Fruit fly (Drosophila melanogaster) whole organism, embryonic: ENCODE measurements around the gene CG42819.

Experiments
- Bgb ChIP-seq: fragments of 200-800 bp; sonication (Bioruptor generic); IDR thresholded peaks from 2 replicates; pipeline ENCODE4 v1.3.6; 2022; ENCODE audit warnings: missing biosample characterization, missing genetic modification characterization; ENCODE audit not compliant: partially characterized antibody
- CG10209 ChIP-seq: fragments of 200-800 bp; sonication (Bioruptor generic); optimal IDR thresholded peaks from 3 replicates; lab custom pipeline; 2017; ENCODE audit warnings: missing biosample characterization, mild to moderate bottlenecking, missing genetic modification characterization, missing genetic modification reagents
- CG12391 ChIP-seq: fragments of 200-800 bp; sonication (Bioruptor generic); optimal IDR thresholded peaks from 3 replicates; lab custom pipeline; 2018; ENCODE audit warnings: missing biosample characterization, mild to moderate bottlenecking, missing genetic modification characterization, moderate library complexity
- CG13123 ChIP-seq: fragments of 200-800 bp; sonication (Bioruptor generic); optimal IDR thresholded peaks from 2 replicates; lab custom pipeline; 2016; ENCODE audit warnings: missing biosample characterization, missing genetic modification characterization
- CG13894 ChIP-seq: fragments of 200-800 bp; sonication (Bioruptor generic); optimal IDR thresholded peaks from 3 replicates; lab custom pipeline; 2018; ENCODE audit warnings: missing biosample characterization, mild to moderate bottlenecking, missing genetic modification characterization, moderate library complexity
- CG15269 ChIP-seq: fragments of 200-800 bp; sonication (Bioruptor generic); optimal IDR thresholded peaks from 2 replicates; lab custom pipeline; 2018; ENCODE audit warnings: missing biosample characterization, mild to moderate bottlenecking, missing genetic modification characterization, moderate library complexity
- CG15479 ChIP-seq: fragments of 200-800 bp; sonication (Bioruptor generic); optimal IDR thresholded peaks from 3 replicates; lab custom pipeline; 2019; ENCODE audit warnings: missing biosample characterization, mild to moderate bottlenecking, missing genetic modification characterization, moderate library complexity
- CG18476 ChIP-seq: fragments of 200-800 bp; sonication (Bioruptor generic); optimal IDR thresholded peaks from 2 replicates; lab custom pipeline; 2016; ENCODE audit warnings: missing biosample characterization, mild to moderate bottlenecking, missing genetic modification characterization
- CG18599 ChIP-seq: fragments of 200-800 bp; sonication (Bioruptor generic); optimal IDR thresholded peaks from 3 replicates; lab custom pipeline; 2017; ENCODE audit warnings: missing biosample characterization, missing genetic modification characterization, mild to moderate bottlenecking, moderate library complexity, missing genetic modification reagents
- CG3065 ChIP-seq: fragments of 200-800 bp; sonication (Bioruptor generic); optimal IDR thresholded peaks from 2 replicates; lab custom pipeline; 2016; ENCODE audit warnings: missing biosample characterization, missing genetic modification characterization
- CG31388 ChIP-seq: fragments of 200-800 bp; sonication (Bioruptor generic); optimal IDR thresholded peaks from 2 replicates; lab custom pipeline; 2016; ENCODE audit warnings: missing biosample characterization, missing genetic modification characterization
- CG33557 ChIP-seq: fragments of 200-800 bp; sonication (Bioruptor generic); optimal IDR thresholded peaks from 2 replicates; lab custom pipeline; 2019; ENCODE audit warnings: missing biosample characterization, mild to moderate bottlenecking, missing genetic modification characterization, moderate library complexity
- CG3838 ChIP-seq: fragments of 200-800 bp; sonication (Bioruptor generic); optimal IDR thresholded peaks from 3 replicates; lab custom pipeline; 2016; ENCODE audit warnings: missing biosample characterization, missing genetic modification characterization
- CG4820 ChIP-seq: fragments of 200-800 bp; sonication (Bioruptor generic); optimal IDR thresholded peaks from 3 replicates; lab custom pipeline; 2016; ENCODE audit warnings: missing biosample characterization, missing genetic modification characterization
- CG6854 ChIP-seq: fragments of 200-800 bp; sonication (Bioruptor generic); optimal IDR thresholded peaks from 3 replicates; lab custom pipeline; 2017; ENCODE audit warnings: missing biosample characterization, mild to moderate bottlenecking, missing genetic modification characterization
- CG7271 ChIP-seq: fragments of 200-800 bp; sonication (Bioruptor generic); optimal IDR thresholded peaks from 2 replicates; lab custom pipeline; 2018; ENCODE audit warnings: missing biosample characterization, mild to moderate bottlenecking, missing genetic modification characterization, moderate library complexity
- CG7963 ChIP-seq: fragments of 200-800 bp; sonication (Bioruptor generic); IDR thresholded peaks from 3 replicates; pipeline ENCODE4 v1.3.6; 2022; ENCODE audit warnings: missing biosample characterization, missing genetic modification characterization; ENCODE audit not compliant: partially characterized antibody
- CG8478 ChIP-seq: fragments of >200 bp; optimal IDR thresholded peaks from 2 replicates; lab custom pipeline; 2018
- CG8924 ChIP-seq: fragments of 200-800 bp; optimal IDR thresholded peaks from 3 replicates; lab custom pipeline; 2019; ENCODE audit warnings: missing biosample characterization, mild to moderate bottlenecking, missing genetic modification characterization, moderate library complexity
- Dip2 ChIP-seq: fragments of 200-800 bp; sonication (Bioruptor generic); IDR thresholded peaks from 2 replicates; pipeline ENCODE4 v1.3.6; 2022; ENCODE audit warnings: missing biosample characterization, missing genetic modification characterization
- Ets97D ChIP-seq: fragments of 200-800 bp; sonication (Bioruptor generic); optimal IDR thresholded peaks from 3 replicates; lab custom pipeline; 2016; ENCODE audit warnings: missing biosample characterization, missing genetic modification characterization
- Hmx ChIP-seq: fragments of 200-800 bp; sonication (Bioruptor generic); optimal IDR thresholded peaks from 2 replicates; lab custom pipeline; 2016; ENCODE audit warnings: missing biosample characterization, missing genetic modification characterization
- Mad ChIP-seq: fragments of 200-800 bp; sonication (Bioruptor generic); optimal IDR thresholded peaks from 2 replicates; lab custom pipeline; 2016; ENCODE audit warnings: missing biosample characterization, missing genetic modification characterization
- Mes4 ChIP-seq: fragments of 200-800 bp; sonication (Bioruptor generic); optimal IDR thresholded peaks from 2 replicates; lab custom pipeline; 2016; ENCODE audit warnings: missing biosample characterization, missing genetic modification characterization
- NC2β ChIP-seq: fragments of 200-800 bp; sonication (Bioruptor generic); optimal IDR thresholded peaks from 2 replicates; lab custom pipeline; 2016; ENCODE audit warnings: missing biosample characterization, missing genetic modification characterization
- Optix ChIP-seq: fragments of 200-800 bp; sonication (Bioruptor generic); IDR thresholded peaks from 3 replicates; pipeline ENCODE4 v1.3.6; 2022; ENCODE audit warnings: missing biosample characterization, missing genetic modification characterization
- Ptx1 ChIP-seq: fragments of 200-800 bp; sonication (Bioruptor generic); IDR thresholded peaks from 2 replicates; pipeline ENCODE4 v1.3.6; 2022; ENCODE audit warnings: missing biosample characterization, missing genetic modification characterization
- Ravus ChIP-seq: fragments of 200-800 bp; sonication (Bioruptor generic); IDR thresholded peaks from 2 replicates; pipeline ENCODE4 v1.3.6; 2022; ENCODE audit warnings: missing biosample characterization, missing genetic modification characterization
- YL-1 ChIP-seq: fragments of 200-800 bp; sonication (Bioruptor generic); optimal IDR thresholded peaks from 3 replicates; lab custom pipeline; 2017; ENCODE audit warnings: missing biosample characterization, mild to moderate bottlenecking, missing genetic modification characterization
- ab ChIP-seq: fragments of 200-800 bp; sonication (Bioruptor generic); optimal IDR thresholded peaks from 2 replicates; lab custom pipeline; 2016; ENCODE audit warnings: missing biosample characterization, missing genetic modification characterization
- abd-A ChIP-seq: fragments of 200-800 bp; sonication (Bioruptor generic); optimal IDR thresholded peaks from 3 replicates; lab custom pipeline; 2019; ENCODE audit warnings: missing biosample characterization, mild to moderate bottlenecking, missing genetic modification characterization, moderate library complexity
- danr ChIP-seq: fragments of 200-800 bp; sonication (Bioruptor generic); IDR thresholded peaks from 2 replicates; pipeline ENCODE4 v1.3.6; 2022; ENCODE audit warnings: missing biosample characterization, missing genetic modification characterization
- dimm ChIP-seq: fragments of 200-800 bp; sonication (Bioruptor generic); IDR thresholded peaks from 2 replicates; pipeline ENCODE4 v1.3.6; 2022; ENCODE audit warnings: missing biosample characterization, missing genetic modification characterization
- eve ChIP-seq, 2 experiments: fragments of >200 bp; optimal IDR thresholded peaks; 2 replicates each; lab custom pipeline; 2017; ENCODE audit warnings: missing biosample characterization in 2 of 2, missing genetic modification characterization in 2 of 2
- fd3F ChIP-seq: fragments of 200-800 bp; sonication (Bioruptor generic); optimal IDR thresholded peaks from 2 replicates; lab custom pipeline; 2018; ENCODE audit warnings: missing biosample characterization, mild to moderate bottlenecking, missing genetic modification characterization, moderate library complexity
- ftz-f1 ChIP-seq: fragments of 200-800 bp; sonication (Bioruptor generic); optimal IDR thresholded peaks from 2 replicates; lab custom pipeline; 2016; ENCODE audit warnings: missing biosample characterization, missing genetic modification characterization
- ken ChIP-seq: fragments of 200-800 bp; sonication (Bioruptor generic); IDR thresholded peaks from 3 replicates; pipeline ENCODE4 v1.3.6; 2022; ENCODE audit warnings: missing biosample characterization, missing genetic modification characterization
- kni ChIP-seq: fragments of 200-800 bp; sonication (Bioruptor generic); optimal IDR thresholded peaks from 3 replicates; lab custom pipeline; 2017; ENCODE audit warnings: mild to moderate bottlenecking, missing biosample characterization, missing genetic modification reagents, missing genetic modification characterization
- lbe ChIP-seq: fragments of 200-800 bp; sonication (Bioruptor generic); optimal IDR thresholded peaks from 2 replicates; lab custom pipeline; 2016; ENCODE audit warnings: missing biosample characterization, mild to moderate bottlenecking, missing genetic modification characterization
- maf-S ChIP-seq: fragments of 200-800 bp; sonication (Bioruptor generic); optimal IDR thresholded peaks from 2 replicates; lab custom pipeline; 2016; ENCODE audit warnings: missing biosample characterization, missing genetic modification characterization
- mld ChIP-seq: fragments of 200-800 bp; sonication (Bioruptor generic); IDR thresholded peaks from 3 replicates; pipeline ENCODE4 v1.3.6; 2022; ENCODE audit warnings: missing biosample characterization, missing genetic modification characterization; ENCODE audit not compliant: partially characterized antibody
- nau ChIP-seq: fragments of 200-800 bp; sonication (Bioruptor generic); optimal IDR thresholded peaks from 3 replicates; lab custom pipeline; 2017; ENCODE audit warnings: missing biosample characterization, mild to moderate bottlenecking, missing genetic modification characterization, missing genetic modification reagents
- nmo ChIP-seq: fragments of 200-800 bp; sonication (Bioruptor generic); optimal IDR thresholded peaks from 2 replicates; lab custom pipeline; 2018; ENCODE audit warnings: missing biosample characterization, mild to moderate bottlenecking, missing genetic modification characterization, moderate library complexity
- p53 ChIP-seq: fragments of 200-800 bp; sonication (Bioruptor generic); optimal IDR thresholded peaks from 2 replicates; lab custom pipeline; 2016; ENCODE audit warnings: missing biosample characterization, missing genetic modification characterization
- pho ChIP-seq: fragments of 200-800 bp; sonication (Bioruptor generic); optimal IDR thresholded peaks from 2 replicates; lab custom pipeline; 2016; ENCODE audit warnings: missing biosample characterization, missing genetic modification characterization
- prd ChIP-seq, 3 experiments: fragments of >200 bp in 2 of 3; fragments of 200-800 bp in 1 of 3; sonication (Bioruptor generic) in 1 of 3; optimal IDR thresholded peaks in 2 of 3; IDR thresholded peaks in 1 of 3; 2 replicates in 2 of 3; 3 replicates in 1 of 3; pipeline versions ENCODE4 v1.3.6 to Lab custom; 2017 to 2022; ENCODE audit warnings: missing biosample characterization in 1 of 3, missing genetic modification characterization in 1 of 3
- row ChIP-seq: fragments of 200-800 bp; sonication (Bioruptor generic); IDR thresholded peaks from 3 replicates; pipeline ENCODE4 v1.3.6; 2022; ENCODE audit warnings: missing biosample characterization, missing genetic modification characterization
- sna ChIP-seq: fragments of 200-800 bp; sonication (Bioruptor generic); IDR thresholded peaks from 2 replicates; pipeline ENCODE4 v1.3.6; 2022; ENCODE audit warnings: missing biosample characterization, missing genetic modification characterization; ENCODE audit not compliant: partially characterized antibody
- sr ChIP-seq: fragments of 200-800 bp; sonication (Bioruptor generic); IDR thresholded peaks from 3 replicates; pipeline ENCODE4 v1.3.6; 2022; ENCODE audit warnings: missing biosample characterization, missing genetic modification characterization
- stwl ChIP-seq: fragments of 200-800 bp; sonication (Bioruptor generic); optimal IDR thresholded peaks from 3 replicates; lab custom pipeline; 2018; ENCODE audit warnings: missing biosample characterization, mild to moderate bottlenecking, missing genetic modification characterization, moderate library complexity
- tna ChIP-seq: fragments of 200-800 bp; sonication (Bioruptor generic); IDR thresholded peaks from 2 replicates; pipeline ENCODE4 v1.3.6; 2022; ENCODE audit warnings: missing biosample characterization, missing genetic modification characterization; ENCODE audit not compliant: partially characterized antibody

The CG42819 gene

DNA sequence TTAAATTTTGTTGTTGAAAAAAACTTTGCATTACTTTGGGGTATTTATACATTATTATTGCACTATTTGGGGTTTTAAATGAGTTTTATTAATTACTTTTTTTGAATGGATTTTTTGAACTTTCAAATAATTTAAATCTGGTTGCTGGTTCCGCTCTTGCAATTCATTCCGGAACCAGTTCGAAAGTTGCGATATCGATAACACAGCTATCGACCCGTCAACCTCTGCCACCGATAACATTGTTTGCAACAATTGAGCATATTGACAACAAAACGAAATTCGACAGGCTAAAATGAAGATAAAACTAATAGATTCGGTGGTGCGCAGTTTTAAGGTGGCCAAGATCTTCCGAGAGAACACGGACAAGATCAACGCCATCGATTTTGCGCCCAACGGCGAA, 14.9 kb downstream of the CG42819 start, which contains the start of gene Wdr82 (continued):
- TF ChIP-seq CG13894 (tag; lab: Kevin White, UChicago): no peak
- TF ChIP-seq Ptx1 (GFP tag; lab: Robert Waterston, UW): no peak
- no peak for TF ChIP-seq Mad (GFP tag; lab: Kevin White, UChicago)
- TF ChIP-seq Bgb: peak; percentile 68; the same call in 1 of the 2 replicates
- TF ChIP-seq pho (GFP tag; lab: Kevin White, UChicago): no peak
- no peak for TF ChIP-seq CG33557 (GFP tag; lab: Kevin White, UChicago)
- TF ChIP-seq CG18476 (GFP tag; lab: Kevin White, UChicago): no peak
- TF ChIP-seq YL-1 (GFP tag; lab: Kevin White, UChicago): peak; percentile 8
- no peak for TF ChIP-seq CG31388 (GFP tag; lab: Kevin White, UChicago)
- TF ChIP-seq abd-A (tag; lab: Kevin White, UChicago): no peak
- no peak for TF ChIP-seq CG15479 (GFP tag; lab: Kevin White, UChicago)
- TF ChIP-seq Hmx (GFP tag; lab: Kevin White, UChicago): no peak
- no peak for TF ChIP-seq CG18599 (GFP tag; lab: Kevin White, UChicago)
- TF ChIP-seq stwl (tag; lab: Kevin White, UChicago): peak; percentile 86
- TF ChIP-seq nau (GFP tag; lab: Kevin White, UChicago): no peak
- no peak for TF ChIP-seq CG10209 (GFP tag; lab: Kevin White, UChicago)
- no peak for TF ChIP-seq CG8478
- no peak for TF ChIP-seq CG13123
- no peak for TF ChIP-seq p53 (GFP tag; lab: Kevin White, UChicago)
- no peak for TF ChIP-seq Ravus (GFP tag; lab: Robert Waterston, UW)
- no peak for TF ChIP-seq ftz-f1 (GFP tag; lab: Kevin White, UChicago)
- no peak for TF ChIP-seq CG4820 (GFP tag; lab: Kevin White, UChicago)
- TF ChIP-seq CG8924 (tag; lab: Kevin White, UChicago): no peak
- no peak for TF ChIP-seq CG7271 (tag; lab: Kevin White, UChicago)
- no peak for TF ChIP-seq maf-S (GFP tag; lab: Kevin White, UChicago)
- no peak for TF ChIP-seq NC2β
- peak; percentile 59; the same call in 1 of the 3 replicates for TF ChIP-seq mld (GFP tag; lab: Robert Waterston, UW)
- TF ChIP-seq Dip2: no peak
- peak; percentile 73 for TF ChIP-seq sna
- no peak for TF ChIP-seq sr (GFP tag; lab: Robert Waterston, UW)
- peak; percentile 7 for TF ChIP-seq Ets97D (GFP tag; lab: Kevin White, UChicago)
- TF ChIP-seq fd3F: no peak
- no peak for TF ChIP-seq ken (GFP tag; lab: Robert Waterston, UW)
- no peak for TF ChIP-seq kni (GFP tag; lab: Kevin White, UChicago)
- no peak for TF ChIP-seq prd (optimal IDR thresholded peaks at IDR 0.05; lab: Kevin White, UChicago)
- TF ChIP-seq prd (GFP tag; IDR thresholded peaks at IDR 0.05; lab: Robert Waterston, UW): no peak
- TF ChIP-seq Mes4 (GFP tag; lab: Kevin White, UChicago): no peak
- TF ChIP-seq lbe: no peak
- no peak for TF ChIP-seq CG6854 (GFP tag; lab: Kevin White, UChicago)
- peak; percentile 70; the same call in 1 of the 3 replicates for TF ChIP-seq CG7963
- TF ChIP-seq ab (GFP tag; lab: Kevin White, UChicago): no peak
- no peak for TF ChIP-seq CG3838 (GFP tag; lab: Kevin White, UChicago)
- TF ChIP-seq Optix (GFP tag; lab: Robert Waterston, UW): no peak
- no peak for TF ChIP-seq eve (GFP tag; optimal IDR thresholded peaks at IDR 0.05; lab: Kevin White, UChicago)
- TF ChIP-seq dimm (GFP tag; lab: Robert Waterston, UW): no peak
- TF ChIP-seq CG3065 (GFP tag; lab: Kevin White, UChicago): no peak
- TF ChIP-seq CG12391: no peak
- peak; percentile 41; the same call in 1 of the 3 replicates for TF ChIP-seq row
- TF ChIP-seq nmo (GFP tag; lab: Kevin White, UChicago): no peak
- TF ChIP-seq CG15269 (tag; lab: Kevin White, UChicago): no peak
- peak; percentile 83 for TF ChIP-seq tna (GFP tag; lab: Robert Waterston, UW)
- no peak for TF ChIP-seq danr (GFP tag; lab: Robert Waterston, UW)
